Fruit fly (Drosophila melanogaster) whole organism, embryonic: ENCODE measurements around the gene CG42375.

Source experiments
- Aef1 ChIP-seq: fragments of 200-800 bp; sonication (Bioruptor generic); IDR thresholded peaks from 3 replicates; pipeline ENCODE4 v1.3.6; 2022; ENCODE audit warnings: missing biosample characterization, missing genetic modification characterization
- Asciz ChIP-seq: fragments of 200-800 bp; sonication (Bioruptor generic); optimal IDR thresholded peaks from 2 replicates; lab custom pipeline; 2017; ENCODE audit warnings: missing biosample characterization, mild to moderate bottlenecking, missing genetic modification characterization, missing genetic modification reagents
- Bdp1 ChIP-seq: fragments of 200-800 bp; sonication (Bioruptor generic); optimal IDR thresholded peaks from 3 replicates; lab custom pipeline; 2016; ENCODE audit warnings: missing biosample characterization, missing genetic modification characterization
- CG11723 ChIP-seq: fragments of 200-800 bp; sonication (Bioruptor generic); optimal IDR thresholded peaks from 2 replicates; lab custom pipeline; 2017; ENCODE audit warnings: missing biosample characterization, mild to moderate bottlenecking, missing genetic modification characterization
- CG12071 ChIP-seq: fragments of 200-800 bp; sonication (Bioruptor generic); optimal IDR thresholded peaks from 3 replicates; lab custom pipeline; 2018; ENCODE audit warnings: missing biosample characterization, mild to moderate bottlenecking, missing genetic modification characterization
- CG12391 ChIP-seq: fragments of 200-800 bp; sonication (Bioruptor generic); optimal IDR thresholded peaks from 3 replicates; lab custom pipeline; 2018; ENCODE audit warnings: missing biosample characterization, mild to moderate bottlenecking, missing genetic modification characterization, moderate library complexity
- CG14014 ChIP-seq: fragments of 200-800 bp; sonication (Bioruptor generic); IDR thresholded peaks from 2 replicates; pipeline ENCODE4 v1.3.6; 2022; ENCODE audit warnings: missing biosample characterization, missing genetic modification characterization
- CG14441 ChIP-seq: fragments of 200-800 bp; sonication (Bioruptor generic); IDR thresholded peaks from 2 replicates; pipeline ENCODE4 v1.3.6; 2022; ENCODE audit warnings: missing biosample characterization, missing genetic modification characterization
- CG1529 ChIP-seq: fragments of 200-800 bp; sonication (Bioruptor generic); optimal IDR thresholded peaks from 3 replicates; lab custom pipeline; 2018; ENCODE audit warnings: missing biosample characterization, missing genetic modification characterization
- CG16779 ChIP-seq: fragments of 200-800 bp; sonication (Bioruptor generic); IDR thresholded peaks from 2 replicates; pipeline ENCODE4 v1.3.6; 2022; ENCODE audit warnings: missing biosample characterization, missing genetic modification characterization
- CG17359 ChIP-seq: fragments of 200-800 bp; sonication (Bioruptor generic); optimal IDR thresholded peaks from 3 replicates; lab custom pipeline; 2018; ENCODE audit warnings: missing biosample characterization, mild to moderate bottlenecking, missing genetic modification characterization, moderate library complexity
- CG17385 ChIP-seq: fragments of 200-800 bp; sonication (Bioruptor generic); optimal IDR thresholded peaks from 3 replicates; lab custom pipeline; 2018; ENCODE audit warnings: missing biosample characterization, mild to moderate bottlenecking, missing genetic modification characterization
- CG17802 ChIP-seq: fragments of 200-800 bp; sonication (Bioruptor generic); optimal IDR thresholded peaks from 2 replicates; lab custom pipeline; 2018; ENCODE audit warnings: missing biosample characterization, mild to moderate bottlenecking, missing genetic modification characterization, moderate library complexity
- CG17829 ChIP-seq: fragments of 200-800 bp; optimal IDR thresholded peaks from 2 replicates; lab custom pipeline; 2019; ENCODE audit warnings: missing biosample characterization, mild to moderate bottlenecking, missing genetic modification characterization, moderate library complexity
- CG18619 ChIP-seq: fragments of 200-800 bp; sonication (Bioruptor generic); optimal IDR thresholded peaks from 3 replicates; lab custom pipeline; 2017; ENCODE audit warnings: missing biosample characterization, mild to moderate bottlenecking, missing genetic modification characterization
- CG32772 ChIP-seq: fragments of 200-800 bp; sonication (Bioruptor generic); IDR thresholded peaks from 2 replicates; pipeline ENCODE4 v1.3.6; 2022; ENCODE audit warnings: missing biosample characterization, missing genetic modification characterization
- CG3726 ChIP-seq: fragments of 200-800 bp; sonication (Bioruptor generic); IDR thresholded peaks from 3 replicates; pipeline ENCODE4, ENCODE4 v1.3.6; 2022; ENCODE audit warnings: missing biosample characterization, missing genetic modification characterization
- CG3847 ChIP-seq: fragments of 200-800 bp; sonication (Bioruptor generic); IDR thresholded peaks from 2 replicates; pipeline ENCODE4 v1.3.6; 2022; ENCODE audit warnings: missing biosample characterization, missing genetic modification characterization
- CG4404 ChIP-seq: fragments of 200-800 bp; sonication (Bioruptor generic); IDR thresholded peaks from 2 replicates; pipeline ENCODE4 v1.3.6; 2022; ENCODE audit warnings: missing biosample characterization, missing genetic modification characterization
- CG4854 ChIP-seq: fragments of 200-800 bp; sonication (Bioruptor generic); optimal IDR thresholded peaks from 2 replicates; lab custom pipeline; 2016; ENCODE audit warnings: missing biosample characterization, missing genetic modification characterization, inconsistent platforms
- CG6175 ChIP-seq: fragments of 200-800 bp; sonication (Bioruptor generic); IDR thresholded peaks from 3 replicates; pipeline ENCODE4 v1.3.6; 2022; ENCODE audit warnings: missing biosample characterization, missing genetic modification characterization
- CG7357 ChIP-seq: fragments of 200-800 bp; sonication (Bioruptor generic); IDR thresholded peaks from 3 replicates; pipeline ENCODE4 v1.3.6; 2022; ENCODE audit warnings: missing biosample characterization, missing genetic modification characterization
- CG9609 ChIP-seq: fragments of 200-800 bp; sonication (Bioruptor generic); optimal IDR thresholded peaks from 3 replicates; lab custom pipeline; 2016; ENCODE audit warnings: missing biosample characterization, missing genetic modification characterization
- Eip74EF ChIP-seq, 2 experiments: fragments of 200-800 bp in 1 of 2; fragments of >200 bp in 1 of 2; sonication (Bioruptor generic) in 1 of 2; optimal IDR thresholded peaks; 2 replicates each; lab custom pipeline; 2017 to 2019; ENCODE audit warnings: missing biosample characterization in 2 of 2, missing genetic modification characterization in 2 of 2, mild to moderate bottlenecking in 1 of 2, moderate library complexity in 1 of 2
- GATAe ChIP-seq: fragments of 200-800 bp; sonication (Bioruptor generic); conservative IDR thresholded peaks from 2 replicates; pipeline ENCODE4 v1.3.6; 2022; ENCODE audit warnings: missing biosample characterization, missing genetic modification characterization
- Lhr ChIP-seq: fragments of 200-800 bp; sonication (Bioruptor generic); optimal IDR thresholded peaks from 3 replicates; lab custom pipeline; 2017; ENCODE audit warnings: mild to moderate bottlenecking, missing biosample characterization, missing genetic modification reagents, missing genetic modification characterization
- Med ChIP-seq: fragments of 200-800 bp; sonication (Bioruptor generic); peaks from one replicate; lab custom pipeline; 2016; ENCODE audit warnings: missing biosample characterization, missing genetic modification characterization, mild to moderate bottlenecking, inconsistent platforms, moderate library complexity
- NC2β ChIP-seq: fragments of 200-800 bp; sonication (Bioruptor generic); optimal IDR thresholded peaks from 2 replicates; lab custom pipeline; 2016; ENCODE audit warnings: missing biosample characterization, missing genetic modification characterization
- NK7.1 ChIP-seq: fragments of 200-800 bp; sonication (Bioruptor generic); optimal IDR thresholded peaks from 3 replicates; lab custom pipeline; 2016; ENCODE audit warnings: missing biosample characterization, missing genetic modification characterization
- Oli ChIP-seq: fragments of 200-800 bp; sonication (Bioruptor generic); optimal IDR thresholded peaks from 2 replicates; lab custom pipeline; 2018; ENCODE audit warnings: missing biosample characterization, mild to moderate bottlenecking, missing genetic modification characterization, moderate library complexity
- Pdp1 ChIP-seq, 2 experiments: fragments of 200-800 bp; sonication (Bioruptor generic); optimal IDR thresholded peaks; 3 replicates each; lab custom pipeline; 2016; ENCODE audit warnings: missing biosample characterization in 2 of 2, missing genetic modification characterization in 2 of 2, mild to moderate bottlenecking in 1 of 2, moderate library complexity in 1 of 2
- Sin3A ChIP-seq: fragments of >200 bp; optimal IDR thresholded peaks from 2 replicates; lab custom pipeline; 2018
- Usf ChIP-seq: fragments of 200-800 bp; sonication (Bioruptor generic); optimal IDR thresholded peaks from 2 replicates; lab custom pipeline; 2017; ENCODE audit warnings: missing genotype, missing biosample characterization, missing genetic modification characterization
- amos ChIP-seq: fragments of 200-800 bp; sonication (Bioruptor generic); IDR thresholded peaks from 2 replicates; pipeline ENCODE4 v1.3.6; 2022; ENCODE audit warnings: missing biosample characterization, missing genetic modification characterization; ENCODE audit not compliant: partially characterized antibody
- btn ChIP-seq: fragments of 200-800 bp; sonication (Bioruptor generic); optimal IDR thresholded peaks from 2 replicates; lab custom pipeline; 2016; ENCODE audit warnings: missing biosample characterization, missing genetic modification characterization
- chm ChIP-seq: fragments of 200-800 bp; sonication (Bioruptor generic); IDR thresholded peaks from 2 replicates; pipeline ENCODE4 v1.3.6; 2022; ENCODE audit warnings: missing biosample characterization, missing genetic modification characterization
- corto ChIP-seq: fragments of 200-800 bp; sonication (Bioruptor generic); optimal IDR thresholded peaks from 2 replicates; lab custom pipeline; 2016; ENCODE audit warnings: missing biosample characterization, mild to moderate bottlenecking, missing genetic modification characterization, moderate library complexity
- crol ChIP-seq: fragments of 200-800 bp; sonication (Bioruptor generic); IDR thresholded peaks from 2 replicates; pipeline ENCODE4 v1.3.6; 2022; ENCODE audit warnings: missing biosample characterization, missing genetic modification characterization
- eve ChIP-seq, 2 experiments: fragments of >200 bp; optimal IDR thresholded peaks; 2 replicates each; lab custom pipeline; 2017; ENCODE audit warnings: missing biosample characterization in 2 of 2, missing genetic modification characterization in 2 of 2
- exex ChIP-seq: fragments of 200-800 bp; sonication (Bioruptor generic); optimal IDR thresholded peaks from 4 replicates; lab custom pipeline; 2018; ENCODE audit warnings: missing biosample characterization, mild to moderate bottlenecking, missing genetic modification characterization, moderate library complexity
- gcm2 ChIP-seq: fragments of 200-800 bp; sonication (Bioruptor generic); optimal IDR thresholded peaks from 2 replicates; lab custom pipeline; 2016; ENCODE audit warnings: missing biosample characterization, missing genetic modification characterization
- lov ChIP-seq, 2 experiments: fragments of 200-800 bp in 1 of 2; fragments of >200 bp in 1 of 2; sonication (Bioruptor generic) in 1 of 2; IDR thresholded peaks in 1 of 2; optimal IDR thresholded peaks in 1 of 2; 2 replicates in 1 of 2; 3 replicates in 1 of 2; pipeline versions ENCODE4 v1.3.6 to Lab custom; 2017 to 2022; ENCODE audit warnings: missing biosample characterization in 1 of 2, missing genetic modification characterization in 1 of 2
- luna ChIP-seq: fragments of 200-800 bp; sonication (Bioruptor generic); optimal IDR thresholded peaks from 2 replicates; lab custom pipeline; 2016; ENCODE audit warnings: missing biosample characterization, missing genetic modification characterization
- org-1 ChIP-seq: fragments of 200-800 bp; sonication (Bioruptor generic); optimal IDR thresholded peaks from 2 replicates; lab custom pipeline; 2017; ENCODE audit warnings: missing biosample characterization, missing genetic modification characterization
- p53 ChIP-seq: fragments of 200-800 bp; sonication (Bioruptor generic); optimal IDR thresholded peaks from 2 replicates; lab custom pipeline; 2016; ENCODE audit warnings: missing biosample characterization, missing genetic modification characterization
- pan ChIP-seq, 4 experiments: fragments of >200 bp in 3 of 4; fragments of 200-800 bp in 1 of 4; sonication (Bioruptor generic) in 1 of 4; optimal IDR thresholded peaks in 3 of 4; IDR thresholded peaks in 1 of 4; 2 replicates each; pipeline versions ENCODE4 v1.3.6 to Lab custom; 2017 to 2022; ENCODE audit warnings: missing biosample characterization in 2 of 4, missing genetic modification characterization in 2 of 4, mixed read lengths in 1 of 4
- run ChIP-seq: fragments of 200-800 bp; sonication (Bioruptor generic); optimal IDR thresholded peaks from 3 replicates; lab custom pipeline; 2018; ENCODE audit warnings: missing biosample characterization, mild to moderate bottlenecking, missing genetic modification characterization
- vfl ChIP-seq: fragments of 200-800 bp; sonication (Bioruptor generic); optimal IDR thresholded peaks from 2 replicates; lab custom pipeline; 2016; ENCODE audit warnings: missing biosample characterization, missing genetic modification characterization
- wek ChIP-seq: fragments of 200-800 bp; sonication (Bioruptor generic); optimal IDR thresholded peaks from 3 replicates; lab custom pipeline; 2018; ENCODE audit warnings: missing biosample characterization, mild to moderate bottlenecking, missing genetic modification characterization, moderate library complexity

Gene CG42375

dm6 chr3R:13803892-13804710 lies 24.7 kb downstream of the CG42375 start (continued):
- TF ChIP-seq org-1 (GFP tag; lab: Kevin White, UChicago) (peak; percentile 9), Bdp1 (GFP tag; lab: Kevin White, UChicago) (no peak), chm (GFP tag; lab: Robert Waterston, UW) (no peak), Eip74EF (GFP tag; optimal IDR thresholded peaks at IDR 0.05; lab: Kevin White, UChicago) (peak in 1 of 2 experiments; percentile 19), CG17359 (peak; percentile 46), CG12071 (GFP tag; lab: Kevin White, UChicago) (no peak), CG17385 (GFP tag; lab: Kevin White, UChicago) (peak; percentile 32), luna (GFP tag; lab: Kevin White, UChicago) (no peak), CG17829 (tag; lab: Kevin White, UChicago) (peak; percentile 41), CG7357 (GFP tag; lab: Robert Waterston, UW) (no peak), CG11723 (GFP tag; lab: Kevin White, UChicago) (no peak), GATAe (GFP tag; lab: Robert Waterston, UW) (no peak), amos (no peak), wek (no peak), CG14014 (no peak), Usf (no peak), btn (GFP tag; lab: Kevin White, UChicago) (no peak), gcm2 (GFP tag; lab: Kevin White, UChicago) (no peak), CG3726 (GFP tag; lab: Robert Waterston, UW) (no peak), Sin3A (no peak), CG12391 (tag; lab: Kevin White, UChicago) (peak; percentile 28), CG3847 (GFP tag; lab: Robert Waterston, UW) (peak; percentile 32; the same call in 1 of the 2 replicates), corto (GFP tag; lab: Kevin White, UChicago) (no peak), eve (GFP tag; optimal IDR thresholded peaks at IDR 0.05; lab: Kevin White, UChicago) (peak in 1 of 2 experiments; percentile 42), CG4404 (GFP tag; lab: Robert Waterston, UW) (no peak), CG1529 (GFP tag; lab: Kevin White, UChicago) (no peak), exex (no peak), Oli (tag; lab: Kevin White, UChicago) (peak; percentile 37), crol (GFP tag; lab: Robert Waterston, UW) (no peak), vfl (no peak), CG6175 (no peak), NK7.1 (GFP tag; lab: Kevin White, UChicago) (no peak), NC2β (GFP tag; lab: Kevin White, UChicago) (no peak), run (tag; lab: Kevin White, UChicago) (no peak), CG17802 (tag; lab: Kevin White, UChicago) (no peak), lov (optimal IDR thresholded peaks at IDR 0.05; lab: Kevin White, UChicago) (no peak), lov (GFP tag; IDR thresholded peaks at IDR 0.05; lab: Robert Waterston, UW) (no peak), p53 (GFP tag; lab: Kevin White, UChicago) (no peak), Pdp1 (GFP tag; optimal IDR thresholded peaks at IDR 0.05; lab: Kevin White, UChicago) (no peak), Lhr (GFP tag; lab: Kevin White, UChicago) (no peak), Aef1 (GFP tag; lab: Robert Waterston, UW) (no peak), CG18619 (GFP tag; lab: Kevin White, UChicago) (peak; percentile 15), CG4854 (no peak), CG32772 (GFP tag; lab: Robert Waterston, UW) (no peak), CG14441 (GFP tag; lab: Robert Waterston, UW) (no peak), pan (optimal IDR thresholded peaks at IDR 0.05; lab: Kevin White, UChicago) (no peak), pan (GFP tag; optimal IDR thresholded peaks at IDR 0.05 in 1 of 2, IDR thresholded peaks at IDR 0.05 in 1 of 2) (no peak), Med (GFP tag; lab: Kevin White, UChicago) (peak; percentile 40), CG16779 (GFP tag; lab: Robert Waterston, UW) (no peak), CG9609 (no peak), Asciz (GFP tag; lab: Kevin White, UChicago) (peak; percentile 31)
